6 worm cellular contexts compared by ENCODE assay signal in the genomic region with DNA sequence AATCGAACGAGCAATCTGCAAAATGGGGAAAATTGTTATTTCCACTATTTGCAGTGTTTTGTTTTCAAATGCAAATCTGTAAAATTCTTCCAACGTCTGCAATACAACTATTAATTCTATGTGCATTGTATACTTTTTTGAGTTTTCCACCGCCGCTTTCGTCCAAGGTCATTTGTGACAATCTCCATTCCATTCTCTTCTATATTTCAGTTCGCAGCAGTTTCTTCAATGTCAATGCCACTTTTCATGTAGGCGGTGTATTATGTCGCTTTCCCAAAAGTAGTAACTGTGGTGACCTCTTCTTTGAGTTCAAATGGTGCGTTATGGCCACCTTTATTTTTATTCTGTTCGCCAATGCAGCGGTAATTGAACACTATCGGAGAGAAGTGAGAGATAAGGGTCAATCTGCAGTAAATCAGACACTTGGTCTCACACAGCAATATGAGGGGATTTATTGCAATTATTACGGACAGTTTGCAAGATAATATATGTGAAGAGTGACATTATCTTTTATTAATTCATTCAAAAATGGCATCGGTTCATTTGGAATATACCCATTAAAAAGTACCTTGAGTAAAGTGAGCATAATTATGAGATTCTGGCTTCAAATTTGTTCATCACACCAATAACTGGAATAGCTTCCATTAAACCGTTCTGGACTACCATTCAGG.
A peak's percentile ranks its signal among the peaks of the same experiment; 100 is the strongest.
TF ChIP-seq lines count a peak whose summit lies in the region.

No protein-coding gene starts in this region.

TF ChIP-seq in whole organism, L1 larva, 84 proteins besides CTCF, POLR2A, EP300 and RAD21 (continues in another document):
- no peak for TF ChIP-seq vab-15 (tag; optimal IDR thresholded peaks at IDR 0.05; lab: Kevin White, UChicago)
- TF ChIP-seq hlh-4 (tag; optimal IDR thresholded peaks at IDR 0.05; lab: Kevin White, UChicago), result no peak
- TF ChIP-seq egl-27 (tag; optimal IDR thresholded peaks at IDR 0.05; lab: Kevin White, UChicago), result no peak
- TF ChIP-seq F16B12.6 (tag; optimal IDR thresholded peaks at IDR 0.05; lab: Kevin White, UChicago), result no peak
- no peak for TF ChIP-seq egl-13 (tag; optimal IDR thresholded peaks at IDR 0.05; lab: Kevin White, UChicago)
- TF ChIP-seq nhr-90 (tag; optimal IDR thresholded peaks at IDR 0.05; lab: Kevin White, UChicago; ENCODE audit: poor library complexity), result no peak
- TF ChIP-seq fos-1 (tag; optimal IDR thresholded peaks at IDR 0.05; lab: Kevin White, UChicago), result no peak
- TF ChIP-seq ceh-90 (tag; optimal IDR thresholded peaks at IDR 0.05; lab: Kevin White, UChicago), result no peak
- TF ChIP-seq lin-15B (tag; optimal IDR thresholded peaks at IDR 0.05; lab: Kevin White, UChicago), result no peak
- TF ChIP-seq snpc-4 (tag; optimal IDR thresholded peaks at IDR 0.05; lab: Kevin White, UChicago), result no peak
- no peak for TF ChIP-seq grh-1 (GFP tag; IDR thresholded peaks at IDR 0.05; lab: Robert Waterston, UW)
- peak; percentile 48 for TF ChIP-seq blmp-1 (tag; optimal IDR thresholded peaks at IDR 0.05; lab: Kevin White, UChicago)
- TF ChIP-seq ceh-88 (GFP tag; IDR thresholded peaks at IDR 0.05; lab: Robert Waterston, UW), result no peak
- peak; percentile 63 for TF ChIP-seq nhr-85 (tag; lab: Kevin White, UChicago)
- no peak for TF ChIP-seq ces-1 (GFP tag; optimal IDR thresholded peaks at IDR 0.05; lab: Kevin White, UChicago)

TF ChIP-seq in whole organism, L2 larva, 48 proteins besides CTCF, POLR2A, EP300 and RAD21 (continues in another document):
- TF ChIP-seq unc-62 (GFP tag; optimal IDR thresholded peaks at IDR 0.05; lab: Kevin White, UChicago) (no peak), ztf-1 (GFP tag; conservative IDR thresholded peaks at IDR 0.05; lab: Robert Waterston, UW) (no peak), nhr-129 (tag; optimal IDR thresholded peaks at IDR 0.05; lab: Kevin White, UChicago) (no peak), nhr-6 (tag; optimal IDR thresholded peaks at IDR 0.05; lab: Kevin White, UChicago) (no peak), nhr-11 (tag; optimal IDR thresholded peaks at IDR 0.05; lab: Kevin White, UChicago) (no peak), elt-3 (tag; optimal IDR thresholded peaks at IDR 0.05; lab: Kevin White, UChicago) (no peak), zag-1 (tag; optimal IDR thresholded peaks at IDR 0.05; lab: Kevin White, UChicago) (no peak), sem-4 (tag; optimal IDR thresholded peaks at IDR 0.05; lab: Kevin White, UChicago) (no peak), aly-2 (tag; optimal IDR thresholded peaks at IDR 0.05; lab: Kevin White, UChicago) (no peak), nhr-25 (tag; optimal IDR thresholded peaks at IDR 0.05; lab: Kevin White, UChicago) (peak; percentile 22), F13H6.1 (tag; optimal IDR thresholded peaks at IDR 0.05; lab: Kevin White, UChicago) (no peak), blmp-1 (tag; optimal IDR thresholded peaks at IDR 0.05; lab: Kevin White, UChicago; ENCODE audit: insufficient read depth) (peak; percentile 23), skn-1 (tag; optimal IDR thresholded peaks at IDR 0.05; lab: Kevin White, UChicago) (no peak), egl-27 (tag; optimal IDR thresholded peaks at IDR 0.05; lab: Kevin White, UChicago) (no peak)

TF ChIP-seq in whole organism, L3 larva, 47 proteins besides CTCF, POLR2A, EP300 and RAD21:
- TF ChIP-seq nhr-25 (tag; optimal IDR thresholded peaks at IDR 0.05; lab: Kevin White, UChicago) (peak; percentile 58), fkh-10 (GFP tag; optimal IDR thresholded peaks at IDR 0.05; lab: Kevin White, UChicago) (no peak), elt-2 (tag; optimal IDR thresholded peaks at IDR 0.05; lab: Kevin White, UChicago) (no peak), nhr-23 (tag; optimal IDR thresholded peaks at IDR 0.05; lab: Kevin White, UChicago) (peak; percentile 30)

TF ChIP-seq in whole organism, L4 larva, 104 proteins besides CTCF, POLR2A, EP300 and RAD21:
- TF ChIP-seq nhr-11 (tag; optimal IDR thresholded peaks at IDR 0.05; lab: Kevin White, UChicago), result no peak
- TF ChIP-seq nhr-111 (GFP tag; optimal IDR thresholded peaks at IDR 0.05; lab: Kevin White, UChicago), result no peak
- TF ChIP-seq nhr-28 (tag; optimal IDR thresholded peaks at IDR 0.05; lab: Kevin White, UChicago), result peak; percentile 53
- TF ChIP-seq ces-1 (GFP tag; optimal IDR thresholded peaks at IDR 0.05; lab: Kevin White, UChicago), result no peak
TF ChIP-seq in whole organism, L4 larva: peak in this region for 1.

TF ChIP-seq in whole organism, mixed stage, embryonic, 35 proteins besides CTCF, POLR2A, EP300 and RAD21:
- TF ChIP-seq lsy-2 (tag; optimal IDR thresholded peaks at IDR 0.05; lab: Kevin White, UChicago) (no peak), elt-1 (tag; optimal IDR thresholded peaks at IDR 0.05; lab: Kevin White, UChicago; ENCODE audit: borderline replicate concordance, insufficient read depth) (peak; percentile 83), lin-13 (tag; optimal IDR thresholded peaks at IDR 0.05; lab: Kevin White, UChicago) (no peak), nhr-2 (tag; optimal IDR thresholded peaks at IDR 0.05; lab: Kevin White, UChicago) (peak; percentile 40), unc-62 (GFP tag; optimal IDR thresholded peaks at IDR 0.05; lab: Kevin White, UChicago) (peak; percentile 43)

TF ChIP-seq in whole organism, young adult, 124 proteins besides CTCF, POLR2A, EP300 and RAD21:
- no peak for TF ChIP-seq sdz-38 (tag; optimal IDR thresholded peaks at IDR 0.05; lab: Kevin White, UChicago)
- peak; percentile 26 for TF ChIP-seq unc-62 (GFP tag; optimal IDR thresholded peaks at IDR 0.05; lab: Kevin White, UChicago)
